Fruit fly (Drosophila melanogaster) Kc167 (cell line): ENCODE results near the gene Srr.

Source experiments
- Myc ChIP-seq: fragments of >200 bp; optimal IDR thresholded peaks from 2 replicates; lab custom pipeline; 2017; ENCODE audit warnings: missing external identifiers
- Sin3A ChIP-seq: fragments of >200 bp; optimal IDR thresholded peaks from 2 replicates; lab custom pipeline; 2018; ENCODE audit warnings: missing external identifiers
- h ChIP-seq: fragments of >200 bp; optimal IDR thresholded peaks from 3 replicates; lab custom pipeline; 2018; ENCODE audit warnings: missing external identifiers
- insv ChIP-seq: fragments of >200 bp; optimal IDR thresholded peaks from 3 replicates; lab custom pipeline; 2018; ENCODE audit warnings: missing external identifiers
- psq ChIP-seq: fragments of >200 bp; optimal IDR thresholded peaks from 2 replicates; lab custom pipeline; 2017; ENCODE audit warnings: missing external identifiers
- ttk ChIP-seq: sonication (Bioruptor generic); optimal IDR thresholded peaks from 2 replicates; lab custom pipeline; 2017; ENCODE audit warnings: missing external identifiers

Srr gene

DNA sequence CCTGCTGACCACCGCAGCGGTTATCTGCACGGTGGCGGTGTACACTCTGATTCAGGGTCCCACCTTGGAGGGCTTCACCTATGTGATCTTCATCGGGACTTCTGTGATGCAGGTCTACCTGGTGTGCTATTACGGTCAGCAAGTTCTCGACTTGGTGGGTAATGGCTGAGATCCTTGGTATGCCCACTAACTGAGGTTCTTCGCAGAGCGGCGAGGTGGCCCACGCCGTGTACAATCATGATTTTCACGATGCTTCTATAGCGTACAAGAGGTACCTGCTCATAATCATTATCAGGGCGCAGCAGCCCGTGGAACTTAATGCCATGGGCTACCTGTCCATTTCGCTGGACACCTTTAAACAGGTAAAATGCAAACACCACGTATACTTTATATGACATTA is 33.9 kb downstream of the Srr start:
- TF ChIP-seq ttk (no peak), psq (lab: Kevin White, UChicago) (no peak), Myc (lab: Kevin White, UChicago) (no peak), h (lab: Kevin White, UChicago) (no peak), insv (lab: Kevin White, UChicago) (no peak), Sin3A (lab: Kevin White, UChicago) (no peak)

dm6 chr3R:9399951-9400392 is 34.8 kb downstream of the Srr start, which contains the start of gene CG34117:
Gene CG34117 (minus strand): TSS chr3R:9400053.
- TF ChIP-seq ttk = no peak
- no peak for TF ChIP-seq Sin3A (lab: Kevin White, UChicago)
- no peak for TF ChIP-seq Myc (lab: Kevin White, UChicago)
- no peak for TF ChIP-seq psq (lab: Kevin White, UChicago)
- TF ChIP-seq insv (lab: Kevin White, UChicago) = no peak
- TF ChIP-seq h (lab: Kevin White, UChicago) = no peak

DNA sequence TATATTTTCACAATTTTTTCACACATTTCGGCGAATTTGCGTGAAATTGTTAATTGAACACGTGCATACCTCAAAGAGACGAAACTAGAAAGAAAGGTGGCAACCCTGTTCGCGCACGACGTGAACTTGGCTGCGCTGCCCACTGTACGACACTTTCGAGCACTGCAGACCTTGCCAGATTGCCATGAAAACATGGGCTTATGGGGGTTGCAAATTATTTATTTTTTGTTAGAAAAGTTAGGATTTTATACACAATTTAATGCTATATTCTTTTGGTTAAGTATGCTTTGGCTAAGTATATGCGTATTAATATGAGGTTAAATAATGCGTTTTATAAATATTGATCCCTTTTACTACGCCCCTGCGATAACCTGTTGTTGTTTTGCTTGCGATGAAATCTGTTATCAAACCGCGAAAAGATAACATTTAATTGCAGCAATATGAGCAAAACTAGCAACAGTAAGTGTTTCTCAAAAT is 36.0 kb downstream of the Srr start, which contains the start of the genes RpL34b and CG8132:
Gene RpL34b, minus strand, starts transcription at position 100 of the 477 bp plus-strand sequence.
Gene CG8132, plus strand, starts transcription at position 369 of the 477 bp plus-strand sequence.
- TF ChIP-seq psq (lab: Kevin White, UChicago) = no peak
- TF ChIP-seq Sin3A (lab: Kevin White, UChicago) = no peak
- no peak for TF ChIP-seq Myc (lab: Kevin White, UChicago)
- TF ChIP-seq insv (lab: Kevin White, UChicago) = no peak
- no peak for TF ChIP-seq ttk
- TF ChIP-seq h (lab: Kevin White, UChicago) = no peak

dm6 chr3R:9404104-9404512 is 38.9 kb downstream of the Srr start, which contains the start of the genes CG9356, BBIP1 and CG8135:
Gene CG9356 (minus strand): TSS chr3R:9404269.
Gene BBIP1 (plus strand): TSS chr3R:9404385.
Gene CG8135 (plus strand): TSS chr3R:9404385.
- no peak for TF ChIP-seq Myc (lab: Kevin White, UChicago)
- TF ChIP-seq ttk = no peak
- no peak for TF ChIP-seq Sin3A (lab: Kevin White, UChicago)
- no peak for TF ChIP-seq h (lab: Kevin White, UChicago)
- no peak for TF ChIP-seq psq (lab: Kevin White, UChicago)
- no peak for TF ChIP-seq insv (lab: Kevin White, UChicago)

DNA sequence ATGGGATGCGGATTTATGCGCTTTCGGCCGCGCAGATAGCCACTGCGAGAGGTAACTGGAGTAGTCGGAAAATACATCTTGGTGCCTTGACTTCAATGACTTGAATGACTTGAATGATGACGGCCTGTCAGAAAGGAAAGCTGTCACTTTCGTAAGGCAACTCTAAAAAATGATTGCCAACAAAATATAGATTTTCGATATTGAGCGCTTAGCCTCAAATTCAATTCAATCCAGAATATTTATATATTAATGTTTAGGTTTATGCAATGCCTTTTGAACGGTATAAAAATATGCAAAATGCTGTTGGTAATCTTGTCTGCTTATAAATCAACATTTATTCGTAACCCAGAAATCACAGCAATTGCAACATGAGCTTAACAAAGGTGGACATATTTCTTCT is 42.9 kb downstream of the Srr start, which contains the start of gene CG44261:
Gene CG44261, minus strand, starts transcription at position 101 of the 400 bp plus-strand sequence.
- TF ChIP-seq psq (lab: Kevin White, UChicago) (no peak), h (lab: Kevin White, UChicago) (no peak)

- no peak for TF ChIP-seq h (lab: Kevin White, UChicago)
- no peak for TF ChIP-seq psq (lab: Kevin White, UChicago)
- TF ChIP-seq Sin3A (lab: Kevin White, UChicago) = no peak
- TF ChIP-seq insv (lab: Kevin White, UChicago) = no peak
- no peak for TF ChIP-seq ttk
- no peak for TF ChIP-seq Myc (lab: Kevin White, UChicago)
Observed at dm6 chr3R:9410182-9410581, 45.0 kb downstream of the Srr start, which contains the start of gene betaTub85D. Gene betaTub85D (minus strand): TSS chr3R:9410282.

DNA sequence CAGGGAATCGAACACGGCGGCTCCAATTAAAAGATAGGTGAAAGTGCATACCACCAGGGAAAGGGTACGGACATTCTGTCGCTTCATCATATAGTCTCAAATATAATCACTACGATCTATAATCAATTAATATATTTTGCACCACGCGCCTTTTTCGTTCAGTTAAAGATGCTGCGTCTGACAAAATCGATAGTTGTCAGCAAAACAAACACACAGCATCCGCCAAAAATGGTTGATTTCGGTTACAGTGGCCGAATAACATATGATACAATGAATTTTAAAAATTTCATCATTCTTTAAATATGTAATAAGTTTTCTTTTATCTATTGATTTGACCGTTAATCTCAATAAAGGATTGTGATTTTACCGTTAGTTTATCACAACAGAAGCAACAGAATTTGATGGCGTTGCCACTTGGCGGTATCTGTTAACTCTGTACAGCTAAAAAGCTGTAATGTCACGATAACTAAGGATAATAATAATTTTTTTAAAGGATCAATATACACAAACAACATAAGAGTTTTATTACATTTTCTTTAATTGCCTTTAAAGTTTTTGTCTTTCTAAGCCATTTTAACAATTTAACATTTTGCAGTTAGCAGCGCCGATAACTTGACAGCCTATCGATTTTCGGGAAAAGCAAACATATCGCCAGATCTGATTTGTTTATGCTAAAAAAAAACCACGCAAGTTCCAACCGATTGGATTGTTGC is 46.9 kb downstream of the Srr start, which contains the start of the genes Task7 and alpha-Man-IIa:
Gene Task7, minus strand, starts transcription at position 366 of the 713 bp plus-strand sequence.
Gene alpha-Man-IIa, plus strand, starts transcription at position 621 of the 713 bp plus-strand sequence.
- TF ChIP-seq Myc (lab: Kevin White, UChicago) (no peak), insv (lab: Kevin White, UChicago) (no peak), psq (lab: Kevin White, UChicago) (no peak), h (lab: Kevin White, UChicago) (no peak), ttk (no peak), Sin3A (lab: Kevin White, UChicago) (no peak)

dm6 chr3R:9416951-9417350 is 51.8 kb downstream of the Srr start:
- TF ChIP-seq Sin3A (lab: Kevin White, UChicago) (no peak), insv (lab: Kevin White, UChicago) (no peak), h (lab: Kevin White, UChicago) (no peak), ttk (no peak), psq (lab: Kevin White, UChicago) (no peak), Myc (lab: Kevin White, UChicago) (no peak)
